Fruit fly (Drosophila melanogaster) whole organism, embryonic: ENCODE data around the gene bys.
A peak's percentile ranks its signal among the peaks of the same experiment; 100 is the strongest.

Experiments
- Abd-B ChIP-seq: fragments of 200-800 bp; sonication (Bioruptor generic); optimal IDR thresholded peaks from 2 replicates; lab custom pipeline; 2018; ENCODE audit warnings: missing biosample characterization, mild to moderate bottlenecking, missing genetic modification characterization, moderate library complexity
- Aef1 ChIP-seq: fragments of 200-800 bp; sonication (Bioruptor generic); IDR thresholded peaks from 3 replicates; pipeline ENCODE4 v1.3.6; 2022; ENCODE audit warnings: missing biosample characterization, missing genetic modification characterization
- Antp ChIP-seq: fragments of 200-800 bp; sonication (Bioruptor generic); optimal IDR thresholded peaks from 3 replicates; lab custom pipeline; 2016; ENCODE audit warnings: missing biosample characterization, missing genetic modification characterization
- BEAF-32 ChIP-seq: fragments of 200-800 bp; sonication (Bioruptor generic); optimal IDR thresholded peaks from 3 replicates; lab custom pipeline; 2017; ENCODE audit warnings: missing biosample characterization, missing genetic modification characterization, mild to moderate bottlenecking, moderate library complexity, missing genetic modification reagents
- CG10209 ChIP-seq: fragments of 200-800 bp; sonication (Bioruptor generic); optimal IDR thresholded peaks from 3 replicates; lab custom pipeline; 2017; ENCODE audit warnings: missing biosample characterization, mild to moderate bottlenecking, missing genetic modification characterization, missing genetic modification reagents
- CG12104 ChIP-seq: fragments of 200-800 bp; sonication (Bioruptor generic); optimal IDR thresholded peaks from 3 replicates; lab custom pipeline; 2016; ENCODE audit warnings: missing biosample characterization, missing genetic modification characterization
- CG12299 ChIP-seq: fragments of 200-800 bp; sonication (Bioruptor generic); optimal IDR thresholded peaks from 2 replicates; lab custom pipeline; 2018; ENCODE audit warnings: missing biosample characterization, mild to moderate bottlenecking, missing genetic modification characterization
- CG13287 ChIP-seq: fragments of 200-800 bp; sonication (Bioruptor generic); IDR thresholded peaks from 2 replicates; pipeline ENCODE4 v1.3.6; 2022; ENCODE audit warnings: missing biosample characterization, missing genetic modification characterization; ENCODE audit not compliant: partially characterized antibody
- CG13296 ChIP-seq: fragments of 200-800 bp; sonication (Bioruptor generic); optimal IDR thresholded peaks from 3 replicates; lab custom pipeline; 2018; ENCODE audit warnings: missing biosample characterization, mild to moderate bottlenecking, missing genetic modification characterization
- CG16779 ChIP-seq: fragments of 200-800 bp; sonication (Bioruptor generic); IDR thresholded peaks from 2 replicates; pipeline ENCODE4 v1.3.6; 2022; ENCODE audit warnings: missing biosample characterization, missing genetic modification characterization
- CG16813 ChIP-seq: fragments of 200-800 bp; sonication (Bioruptor generic); IDR thresholded peaks from 3 replicates; pipeline ENCODE4 v1.3.6; 2022; ENCODE audit warnings: missing biosample characterization, missing genetic modification characterization; ENCODE audit not compliant: partially characterized antibody
- CG17186 ChIP-seq: fragments of 200-800 bp; sonication (Bioruptor generic); optimal IDR thresholded peaks from 3 replicates; lab custom pipeline; 2017; ENCODE audit warnings: missing biosample characterization, missing genetic modification reagents, missing genetic modification characterization
- CG18262 ChIP-seq: fragments of 200-800 bp; optimal IDR thresholded peaks from 3 replicates; lab custom pipeline; 2019; ENCODE audit warnings: missing biosample characterization, mild to moderate bottlenecking, missing genetic modification characterization, moderate library complexity
- CG2129 ChIP-seq: fragments of 200-800 bp; sonication (Bioruptor generic); IDR thresholded peaks from 2 replicates; pipeline ENCODE4 v1.3.6; 2022; ENCODE audit warnings: missing biosample characterization, missing genetic modification characterization; ENCODE audit not compliant: partially characterized antibody
- CG2889 ChIP-seq: fragments of 200-800 bp; sonication (Bioruptor generic); IDR thresholded peaks from 3 replicates; pipeline ENCODE4 v1.3.6; 2022; ENCODE audit warnings: missing biosample characterization, missing genetic modification characterization
- CG3726 ChIP-seq: fragments of 200-800 bp; sonication (Bioruptor generic); IDR thresholded peaks from 3 replicates; pipeline ENCODE4, ENCODE4 v1.3.6; 2022; ENCODE audit warnings: missing biosample characterization, missing genetic modification characterization
- CG6254 ChIP-seq: fragments of 200-800 bp; sonication (Bioruptor generic); optimal IDR thresholded peaks from 3 replicates; lab custom pipeline; 2017; ENCODE audit warnings: mild to moderate bottlenecking, missing biosample characterization, missing genetic modification reagents, missing genetic modification characterization
- CG6683 ChIP-seq: fragments of 200-800 bp; sonication (Bioruptor generic); optimal IDR thresholded peaks from 2 replicates; lab custom pipeline; 2017; ENCODE audit warnings: missing biosample characterization, mild to moderate bottlenecking, missing genetic modification characterization, missing genetic modification reagents
- CG6813 ChIP-seq: fragments of 200-800 bp; sonication (Bioruptor generic); optimal IDR thresholded peaks from 2 replicates; lab custom pipeline; 2017; ENCODE audit warnings: missing biosample characterization, missing genetic modification characterization, mild to moderate bottlenecking, moderate library complexity, missing genetic modification reagents
- CG8359 ChIP-seq: fragments of 200-800 bp; sonication (Bioruptor generic); optimal IDR thresholded peaks from 2 replicates; lab custom pipeline; 2017; ENCODE audit warnings: missing biosample characterization, mild to moderate bottlenecking, missing genetic modification characterization, borderline replicate concordance
- CG8388 ChIP-seq: fragments of 200-800 bp; sonication (Bioruptor generic); optimal IDR thresholded peaks from 2 replicates; lab custom pipeline; 2019; ENCODE audit warnings: missing biosample characterization, mild to moderate bottlenecking, missing genetic modification characterization, moderate library complexity
- CG8944 ChIP-seq: fragments of 200-800 bp; sonication (Bioruptor generic); optimal IDR thresholded peaks from 3 replicates; lab custom pipeline; 2016; ENCODE audit warnings: missing biosample characterization, missing genetic modification characterization
- CG9437 ChIP-seq: fragments of 200-800 bp; sonication (Bioruptor generic); optimal IDR thresholded peaks from 2 replicates; lab custom pipeline; 2018; ENCODE audit warnings: missing biosample characterization, mild to moderate bottlenecking, missing genetic modification characterization
- Camta ChIP-seq: fragments of 200-800 bp; sonication (Bioruptor generic); optimal IDR thresholded peaks from 2 replicates; lab custom pipeline; 2016; ENCODE audit warnings: missing biosample characterization, missing genetic modification characterization
- D19A ChIP-seq: fragments of 200-800 bp; optimal IDR thresholded peaks from 3 replicates; lab custom pipeline; 2019; ENCODE audit warnings: missing biosample characterization, mild to moderate bottlenecking, missing genetic modification characterization, moderate library complexity
- Dfd ChIP-seq, 2 experiments: fragments of >200 bp; optimal IDR thresholded peaks; 2 replicates each; lab custom pipeline; 2017; ENCODE audit warnings: missing biosample characterization in 2 of 2, missing genetic modification characterization in 2 of 2
- Dref ChIP-seq: fragments of 200-800 bp; sonication (Bioruptor generic); IDR thresholded peaks from 2 replicates; pipeline ENCODE4 v1.3.6; 2022; ENCODE audit warnings: missing biosample characterization, missing genetic modification characterization
- ERR ChIP-seq: fragments of 200-800 bp; sonication (Bioruptor generic); optimal IDR thresholded peaks from 2 replicates; lab custom pipeline; 2016; ENCODE audit warnings: missing biosample characterization, missing genetic modification characterization
- Hey ChIP-seq: fragments of 200-800 bp; sonication (Bioruptor generic); optimal IDR thresholded peaks from 3 replicates; lab custom pipeline; 2018; ENCODE audit warnings: missing biosample characterization, mild to moderate bottlenecking, missing genetic modification characterization
- MBD-R2 ChIP-seq: fragments of 200-800 bp; sonication (Bioruptor generic); IDR thresholded peaks from 2 replicates; pipeline ENCODE4 v1.3.6; 2022; ENCODE audit warnings: missing biosample characterization, missing genetic modification characterization
- Mad ChIP-seq: fragments of 200-800 bp; sonication (Bioruptor generic); optimal IDR thresholded peaks from 2 replicates; lab custom pipeline; 2016; ENCODE audit warnings: missing biosample characterization, missing genetic modification characterization
- Nf-YB ChIP-seq: fragments of 200-800 bp; sonication (Bioruptor generic); optimal IDR thresholded peaks from 3 replicates; lab custom pipeline; 2019; ENCODE audit warnings: missing biosample characterization, mild to moderate bottlenecking, missing genetic modification characterization, moderate library complexity
- Oaz ChIP-seq: fragments of 200-800 bp; sonication (Bioruptor generic); IDR thresholded peaks from 2 replicates; pipeline ENCODE4 v1.3.6; 2022; ENCODE audit warnings: missing biosample characterization, missing genetic modification characterization
- Optix ChIP-seq: fragments of 200-800 bp; sonication (Bioruptor generic); IDR thresholded peaks from 3 replicates; pipeline ENCODE4 v1.3.6; 2022; ENCODE audit warnings: missing biosample characterization, missing genetic modification characterization
- Sry-β ChIP-seq: fragments of 200-800 bp; sonication (Bioruptor generic); optimal IDR thresholded peaks from 2 replicates; lab custom pipeline; 2018; ENCODE audit warnings: missing biosample characterization, mild to moderate bottlenecking, missing genetic modification characterization, moderate library complexity
- Xbp1 ChIP-seq: fragments of 200-800 bp; sonication (Bioruptor generic); optimal IDR thresholded peaks from 3 replicates; lab custom pipeline; 2016; ENCODE audit warnings: missing biosample characterization, mild to moderate bottlenecking, missing genetic modification characterization
- amos ChIP-seq: fragments of 200-800 bp; sonication (Bioruptor generic); IDR thresholded peaks from 2 replicates; pipeline ENCODE4 v1.3.6; 2022; ENCODE audit warnings: missing biosample characterization, missing genetic modification characterization; ENCODE audit not compliant: partially characterized antibody
- ap ChIP-seq: fragments of 200-800 bp; sonication (Bioruptor generic); IDR thresholded peaks from 2 replicates; pipeline ENCODE4 v1.3.6; 2022; ENCODE audit warnings: missing biosample characterization, missing genetic modification characterization
- disco-r ChIP-seq: fragments of 200-800 bp; sonication (Bioruptor generic); optimal IDR thresholded peaks from 2 replicates; lab custom pipeline; 2016; ENCODE audit warnings: missing biosample characterization, missing genetic modification characterization
- gce ChIP-seq: fragments of 200-800 bp; sonication (Bioruptor generic); IDR thresholded peaks from 3 replicates; pipeline ENCODE4 v1.3.6; 2022; ENCODE audit warnings: missing biosample characterization, missing genetic modification characterization
- ham ChIP-seq: fragments of 200-800 bp; sonication (Bioruptor generic); IDR thresholded peaks from 2 replicates; pipeline ENCODE4 v1.3.6; 2022; ENCODE audit warnings: missing biosample characterization, missing genetic modification characterization
- jigr1 ChIP-seq: fragments of 200-800 bp; sonication (Bioruptor generic); IDR thresholded peaks from 3 replicates; pipeline ENCODE4 v1.3.6; 2022; ENCODE audit warnings: missing biosample characterization, missing genetic modification characterization
- klu ChIP-seq: fragments of 200-800 bp; sonication (Bioruptor generic); IDR thresholded peaks from 2 replicates; pipeline ENCODE4 v1.3.6; 2022; ENCODE audit warnings: missing biosample characterization, missing genetic modification characterization
- org-1 ChIP-seq: fragments of 200-800 bp; sonication (Bioruptor generic); optimal IDR thresholded peaks from 2 replicates; lab custom pipeline; 2017; ENCODE audit warnings: missing biosample characterization, missing genetic modification characterization
- prd ChIP-seq, 3 experiments: fragments of >200 bp in 2 of 3; fragments of 200-800 bp in 1 of 3; sonication (Bioruptor generic) in 1 of 3; optimal IDR thresholded peaks in 2 of 3; IDR thresholded peaks in 1 of 3; 2 replicates in 2 of 3; 3 replicates in 1 of 3; pipeline versions ENCODE4 v1.3.6 to Lab custom; 2017 to 2022; ENCODE audit warnings: missing biosample characterization in 1 of 3, missing genetic modification characterization in 1 of 3
- sens-2 ChIP-seq: fragments of 200-800 bp; sonication (Bioruptor generic); IDR thresholded peaks from 2 replicates; pipeline ENCODE4 v1.3.6; 2022; ENCODE audit warnings: missing biosample characterization, missing genetic modification characterization
- vfl ChIP-seq: fragments of 200-800 bp; sonication (Bioruptor generic); optimal IDR thresholded peaks from 2 replicates; lab custom pipeline; 2016; ENCODE audit warnings: missing biosample characterization, missing genetic modification characterization
- wdn ChIP-seq: fragments of 200-800 bp; sonication (Bioruptor generic); IDR thresholded peaks from 2 replicates; pipeline ENCODE4 v1.3.6; 2022; ENCODE audit warnings: missing biosample characterization, missing genetic modification characterization

bys gene

DNA sequence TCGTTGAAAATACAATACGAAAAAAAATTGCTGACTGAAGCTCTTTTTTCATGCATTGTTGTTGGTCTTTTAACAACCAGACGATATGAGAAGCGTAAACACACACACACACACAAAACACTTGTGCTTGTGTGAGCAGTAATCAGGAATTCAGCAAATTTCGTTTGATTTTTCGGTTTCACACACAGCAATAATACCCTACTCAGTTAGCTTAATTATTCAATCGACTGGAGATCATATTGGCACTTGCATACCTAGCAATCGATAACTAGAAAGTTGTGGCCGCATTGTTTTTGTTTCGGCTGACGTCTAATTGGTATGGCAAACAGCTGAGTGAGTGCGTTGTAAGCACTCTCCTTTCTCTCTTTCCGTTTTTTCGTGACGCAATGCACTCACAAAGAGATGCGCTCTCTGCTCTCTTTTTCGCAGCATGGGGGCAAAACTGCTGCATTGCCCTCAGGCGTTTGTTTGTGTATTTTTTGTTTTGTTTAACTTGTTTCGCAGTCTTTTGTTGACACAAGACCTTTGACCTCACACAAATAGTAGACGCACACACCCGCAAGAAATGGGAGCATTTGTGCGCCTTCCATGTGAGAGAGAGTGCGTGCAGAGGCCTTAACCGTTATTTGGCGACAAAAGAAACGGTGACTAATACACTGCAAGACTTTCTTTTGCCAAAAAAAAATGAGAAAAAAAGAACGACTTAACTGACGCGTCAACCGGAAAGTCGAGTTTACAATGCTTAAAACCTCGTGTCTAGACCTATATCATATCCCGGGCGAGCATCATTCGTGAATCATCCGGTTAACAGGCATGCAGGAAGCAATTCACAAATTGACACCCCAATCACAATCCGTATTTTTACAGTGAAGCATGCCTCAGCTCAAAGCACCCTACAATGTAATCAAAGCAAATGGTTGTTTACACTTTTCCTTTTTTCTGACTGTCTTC is 43.4 kb downstream of the bys start (continued):
- TF ChIP-seq prd (optimal IDR thresholded peaks at IDR 0.05; lab: Kevin White, UChicago) (no peak), prd (GFP tag; IDR thresholded peaks at IDR 0.05; lab: Robert Waterston, UW) (peak; percentile 34; the same call in 1 of the 3 replicates), Xbp1 (GFP tag; lab: Kevin White, UChicago) (peak; percentile 41), CG2129 (no peak), CG16779 (no peak), Sry-β (no peak), vfl (GFP tag; lab: Kevin White, UChicago) (peak; percentile 17), CG8388 (GFP tag; lab: Kevin White, UChicago) (no peak), CG9437 (GFP tag; lab: Kevin White, UChicago) (no peak), Dref (no peak), ham (GFP tag; lab: Robert Waterston, UW) (no peak), ap (no peak), CG13296 (GFP tag; lab: Kevin White, UChicago) (peak; percentile 31), Mad (GFP tag; lab: Kevin White, UChicago) (no peak), CG3726 (no peak), CG17186 (GFP tag; lab: Kevin White, UChicago) (no peak), Antp (GFP tag; lab: Kevin White, UChicago) (no peak), CG6683 (GFP tag; lab: Kevin White, UChicago) (no peak), gce (no peak), CG6254 (GFP tag; lab: Kevin White, UChicago) (no peak), wdn (GFP tag; lab: Robert Waterston, UW) (no peak), CG8944 (GFP tag; lab: Kevin White, UChicago) (peak; percentile 2), klu (no peak), CG6813 (GFP tag; lab: Kevin White, UChicago) (no peak), MBD-R2 (GFP tag; lab: Robert Waterston, UW) (no peak), Optix (GFP tag; lab: Robert Waterston, UW) (no peak), CG18262 (tag; lab: Kevin White, UChicago) (peak; percentile 46), CG13287 (GFP tag; lab: Robert Waterston, UW) (no peak; the same call in 1 of the 2 replicates), CG12299 (tag; lab: Kevin White, UChicago) (no peak), Nf-YB (GFP tag; lab: Kevin White, UChicago) (no peak), sens-2 (no peak), CG16813 (no peak), Oaz (GFP tag; lab: Robert Waterston, UW) (no peak), amos (GFP tag; lab: Robert Waterston, UW) (no peak), org-1 (GFP tag; lab: Kevin White, UChicago) (no peak), Camta (GFP tag; lab: Kevin White, UChicago) (no peak), D19A (peak; percentile 37), CG2889 (GFP tag; lab: Robert Waterston, UW) (no peak), ERR (GFP tag; lab: Kevin White, UChicago) (no peak), BEAF-32 (GFP tag; lab: Kevin White, UChicago) (no peak), jigr1 (GFP tag; lab: Robert Waterston, UW) (no peak), CG8359 (no peak), disco-r (GFP tag; lab: Kevin White, UChicago) (no peak), CG12104 (GFP tag; lab: Kevin White, UChicago) (no peak), CG10209 (GFP tag; lab: Kevin White, UChicago) (peak; percentile 3), Dfd (GFP tag; optimal IDR thresholded peaks at IDR 0.05; lab: Kevin White, UChicago) (no peak), Aef1 (GFP tag; lab: Robert Waterston, UW) (peak; percentile 47; the same call in 2 of the 3 replicates), Hey (tag; lab: Kevin White, UChicago) (no peak), Abd-B (GFP tag; lab: Kevin White, UChicago) (no peak)
